Fruit fly (Drosophila melanogaster) whole organism, embryonic: Measurements from ENCODE around the gene CG6689.

Experiments used
- CG11695 ChIP-seq: fragments of 200-800 bp; sonication (Bioruptor generic); IDR thresholded peaks from 3 replicates; pipeline ENCODE4 v1.3.6; 2022; ENCODE audit warnings: missing biosample characterization, missing genetic modification characterization
- CG13624 ChIP-seq: fragments of 200-800 bp; sonication (Bioruptor generic); optimal IDR thresholded peaks from 2 replicates; lab custom pipeline; 2016; ENCODE audit warnings: missing biosample characterization, missing genetic modification characterization
- CG33213 ChIP-seq: fragments of 200-800 bp; sonication (Bioruptor generic); optimal IDR thresholded peaks from 3 replicates; lab custom pipeline; 2016; ENCODE audit warnings: missing biosample characterization, missing genetic modification characterization
- CG9727 ChIP-seq: fragments of 200-800 bp; sonication (Bioruptor generic); optimal IDR thresholded peaks from 3 replicates; lab custom pipeline; 2017; ENCODE audit warnings: missing biosample characterization, mild to moderate bottlenecking, missing genetic modification characterization
- Deaf1 ChIP-seq: fragments of 200-800 bp; optimal IDR thresholded peaks from 3 replicates; lab custom pipeline; 2019; ENCODE audit warnings: missing biosample characterization, mild to moderate bottlenecking, missing genetic modification characterization, moderate library complexity
- Dll ChIP-seq: fragments of 200-800 bp; sonication (Bioruptor generic); IDR thresholded peaks from 4 replicates; pipeline ENCODE4 v1.3.6; 2022; ENCODE audit warnings: missing biosample characterization, missing genetic modification characterization; ENCODE audit not compliant: partially characterized antibody
- Sin3A ChIP-seq: fragments of >200 bp; optimal IDR thresholded peaks from 2 replicates; lab custom pipeline; 2018
- bbx ChIP-seq: fragments of 200-800 bp; sonication (Bioruptor generic); IDR thresholded peaks from 2 replicates; pipeline ENCODE4 v1.3.6; 2022; ENCODE audit warnings: missing biosample characterization, missing genetic modification characterization; ENCODE audit not compliant: partially characterized antibody
- gce ChIP-seq: fragments of 200-800 bp; sonication (Bioruptor generic); IDR thresholded peaks from 3 replicates; pipeline ENCODE4 v1.3.6; 2022; ENCODE audit warnings: missing biosample characterization, missing genetic modification characterization
- jumu ChIP-seq: fragments of 200-800 bp; sonication (Bioruptor generic); optimal IDR thresholded peaks from 3 replicates; lab custom pipeline; 2016; ENCODE audit warnings: missing biosample characterization, missing genetic modification characterization
- tgo ChIP-seq: fragments of 200-800 bp; sonication (Bioruptor generic); IDR thresholded peaks from 3 replicates; pipeline ENCODE4 v1.3.6; 2022; ENCODE audit warnings: missing biosample characterization, missing genetic modification characterization
- trem ChIP-seq: fragments of 200-800 bp; optimal IDR thresholded peaks from 3 replicates; lab custom pipeline; 2019; ENCODE audit warnings: missing biosample characterization, mild to moderate bottlenecking, missing genetic modification characterization, moderate library complexity

- TF ChIP-seq CG11695 (GFP tag; lab: Robert Waterston, UW) (no peak), Deaf1 (no peak), bbx (GFP tag; lab: Robert Waterston, UW) (no peak), CG13624 (GFP tag; lab: Kevin White, UChicago) (no peak), CG9727 (GFP tag; lab: Kevin White, UChicago) (peak; percentile 70), trem (peak; percentile 87), tgo (peak; percentile 29; the same call in 1 of the 3 replicates), jumu (GFP tag; lab: Kevin White, UChicago) (peak; percentile 1), Dll (no peak), gce (GFP tag; lab: Robert Waterston, UW) (no peak), Sin3A (lab: Kevin White, UChicago) (no peak), CG33213 (GFP tag; lab: Kevin White, UChicago) (peak; percentile 76)
Observed at dm6 chr3R:11269013-11269412, 49.1 kb upstream of the CG6689 start.
